Worm (Caenorhabditis elegans) whole organism, L1 larva: ENCODE results near the gene wrt-5.

Source experiments
- C34B4.2 ChIP-seq: sonication (generic microtip); optimal IDR thresholded peaks from 2 replicates; lab custom pipeline; 2017; ENCODE audit warnings: mild to moderate bottlenecking, missing genetic modification characterization, missing compliant biosample characterization
- aha-1 ChIP-seq: fragments of 150-350 bp; optimal IDR thresholded peaks from 2 replicates; lab custom pipeline; 2014; ENCODE audit warnings: missing biosample characterization, missing genetic modification characterization
- aly-2 ChIP-seq: fragments of 150-350 bp; optimal IDR thresholded peaks from 2 replicates; lab custom pipeline; 2014; ENCODE audit warnings: missing biosample characterization, missing genetic modification characterization
- ceh-63 ChIP-seq: fragments of 200-800 bp; sonication (Bioruptor generic); optimal IDR thresholded peaks from 2 replicates; lab custom pipeline; 2018; ENCODE audit warnings: mild to moderate bottlenecking, missing genetic modification characterization, missing compliant biosample characterization
- ceh-8 ChIP-seq: fragments of 200-800 bp; sonication (Bioruptor generic); optimal IDR thresholded peaks from 2 replicates; lab custom pipeline; 2018; ENCODE audit warnings: mild to moderate bottlenecking, missing genetic modification characterization, moderate library complexity, missing compliant biosample characterization
- ceh-82 ChIP-seq, 3 experiments: fragments of 150-350 bp in 1 of 3; sonication (generic microtip) in 2 of 3; optimal IDR thresholded peaks; 2 replicates each; lab custom pipeline; 2014 to 2017; ENCODE audit warnings: missing biosample characterization in 3 of 3, missing genetic modification characterization in 3 of 3
- ceh-88 ChIP-seq: fragments of 200-800 bp; sonication (Bioruptor generic); IDR thresholded peaks from 2 replicates; pipeline ENCODE4 v1.3.6; 2022; ENCODE audit warnings: missing genetic modification characterization, missing compliant biosample characterization
- ceh-90 ChIP-seq: sonication (generic microtip); optimal IDR thresholded peaks from 2 replicates; lab custom pipeline; 2016; ENCODE audit warnings: missing genetic modification characterization, missing compliant biosample characterization
- ces-1 ChIP-seq: fragments of 150-350 bp; optimal IDR thresholded peaks from 2 replicates; lab custom pipeline; 2014; ENCODE audit warnings: missing biosample characterization, missing genetic modification reagents, missing genetic modification characterization
- dpl-1 ChIP-seq, 3 experiments: fragments of 150-350 bp in 2 of 3; sonication (generic microtip) in 1 of 3; optimal IDR thresholded peaks; 2 replicates each; lab custom pipeline; 2014 to 2017; ENCODE audit warnings: missing biosample characterization in 3 of 3, missing genetic modification characterization in 3 of 3, missing genetic modification reagents in 3 of 3
- dsc-1 ChIP-seq: sonication (generic microtip); optimal IDR thresholded peaks from 2 replicates; lab custom pipeline; 2016; ENCODE audit warnings: mild to moderate bottlenecking, missing genetic modification characterization, missing compliant biosample characterization
- efl-1 ChIP-seq, 4 experiments: fragments of 150-350 bp; optimal IDR thresholded peaks in 3 of 4; peaks in 1 of 4; 1 replicate in 1 of 4; 2 replicates in 3 of 4; lab custom pipeline; 2014; ENCODE audit warnings: missing biosample characterization in 2 of 4, missing genetic modification characterization in 2 of 4, missing genetic modification reagents in 2 of 4
- efl-3 ChIP-seq: fragments of 200-800 bp; sonication (Bioruptor generic); optimal IDR thresholded peaks from 2 replicates; lab custom pipeline; 2018; ENCODE audit warnings: mild to moderate bottlenecking, missing genetic modification characterization, missing compliant biosample characterization
- egl-13 ChIP-seq: sonication (generic microtip); optimal IDR thresholded peaks from 2 replicates; lab custom pipeline; 2016; ENCODE audit warnings: missing genotype, missing genetic modification reagents, missing genetic modification characterization, missing compliant biosample characterization
- egl-27 ChIP-seq, 2 experiments: fragments of 150-350 bp in 1 of 2; sonication (generic microtip); optimal IDR thresholded peaks; 3 replicates each; lab custom pipeline; 2017 to 2018; ENCODE audit warnings: missing biosample characterization in 2 of 2, missing genetic modification characterization in 2 of 2, missing genetic modification reagents in 2 of 2
- elt-2 ChIP-seq: sonication (generic microtip); optimal IDR thresholded peaks from 2 replicates; lab custom pipeline; 2016; ENCODE audit warnings: missing genetic modification characterization, mild to moderate bottlenecking, inconsistent platforms, missing compliant biosample characterization, missing genetic modification reagents
- elt-3 ChIP-seq, 6 experiments: fragments of 150-350 bp in 1 of 6; sonication (generic microtip); optimal IDR thresholded peaks; 2 replicates each; lab custom pipeline; 2017 to 2018; ENCODE audit warnings: missing biosample characterization in 6 of 6, missing genetic modification characterization in 6 of 6, inconsistent platforms in 1 of 6
- ets-5 ChIP-seq: fragments of 200-800 bp; sonication (Bioruptor generic); IDR thresholded peaks from 2 replicates; pipeline ENCODE4 v1.3.6; 2022; ENCODE audit warnings: missing genetic modification characterization, missing compliant biosample characterization
- fkh-4 ChIP-seq: sonication (generic microtip); optimal IDR thresholded peaks from 2 replicates; lab custom pipeline; 2016; ENCODE audit warnings: missing compliant biosample characterization, missing genetic modification characterization, borderline replicate concordance
- fkh-8 ChIP-seq: sonication (generic microtip); optimal IDR thresholded peaks from 2 replicates; lab custom pipeline; 2016; ENCODE audit warnings: mild to moderate bottlenecking, missing genetic modification characterization, missing compliant biosample characterization
- fos-1 ChIP-seq: fragments of 150-350 bp; optimal IDR thresholded peaks from 2 replicates; lab custom pipeline; 2014; ENCODE audit warnings: missing biosample characterization, missing genetic modification characterization
- hlh-4 ChIP-seq: sonication (generic microtip); optimal IDR thresholded peaks from 2 replicates; lab custom pipeline; 2016; ENCODE audit warnings: mild to moderate bottlenecking, missing genetic modification characterization, missing compliant biosample characterization
- lin-15B ChIP-seq: fragments of 150-350 bp; sonication (generic microtip); optimal IDR thresholded peaks from 3 replicates; lab custom pipeline; 2014; ENCODE audit warnings: missing biosample characterization, missing genetic modification characterization
- lin-35 ChIP-seq, 2 experiments: fragments of 150-350 bp; optimal IDR thresholded peaks; 2 replicates each; lab custom pipeline; 2014; ENCODE audit warnings: missing biosample characterization in 2 of 2, missing genetic modification characterization in 2 of 2, missing genetic modification reagents in 2 of 2
- mab-9 ChIP-seq: fragments of 200-800 bp; sonication (Bioruptor generic); IDR thresholded peaks from 2 replicates; pipeline ENCODE4 v1.3.6; 2022; ENCODE audit warnings: missing genetic modification reagents, missing genetic modification characterization, missing compliant biosample characterization
- mef-2 ChIP-seq: fragments of 150-350 bp; optimal IDR thresholded peaks from 2 replicates; lab custom pipeline; 2014; ENCODE audit warnings: missing biosample characterization, missing genetic modification characterization
- mep-1 ChIP-seq: fragments of 150-350 bp; optimal IDR thresholded peaks from 2 replicates; lab custom pipeline; 2014; ENCODE audit warnings: missing biosample characterization, missing genetic modification characterization
- nhr-12 ChIP-seq: sonication (generic microtip); optimal IDR thresholded peaks from 2 replicates; lab custom pipeline; 2017; ENCODE audit warnings: missing biosample characterization, missing genetic modification characterization
- nhr-19 ChIP-seq: fragments of 200-800 bp; sonication (Bioruptor generic); conservative IDR thresholded peaks from 2 replicates; pipeline ENCODE4 v1.3.6; 2022; ENCODE audit warnings: missing genetic modification characterization, missing compliant biosample characterization
- nhr-237 ChIP-seq: fragments of 150-350 bp; optimal IDR thresholded peaks from 2 replicates; lab custom pipeline; 2014; ENCODE audit warnings: missing biosample characterization, missing genetic modification characterization
- nhr-28 ChIP-seq: fragments of 150-350 bp; optimal IDR thresholded peaks from 2 replicates; lab custom pipeline; 2014; ENCODE audit warnings: missing biosample characterization, missing genetic modification characterization
- nhr-76 ChIP-seq: sonication (generic microtip); optimal IDR thresholded peaks from 2 replicates; lab custom pipeline; 2017; ENCODE audit warnings: missing biosample characterization, missing genetic modification characterization
- nhr-77 ChIP-seq: fragments of 150-350 bp; optimal IDR thresholded peaks from 2 replicates; lab custom pipeline; 2014; ENCODE audit warnings: missing biosample characterization, missing genetic modification characterization
- nhr-90 ChIP-seq: sonication (generic microtip); optimal IDR thresholded peaks from 2 replicates; lab custom pipeline; 2016; ENCODE audit warnings: mild to moderate bottlenecking, missing genetic modification characterization, missing compliant biosample characterization; ENCODE audit not compliant: poor library complexity
- pag-3 ChIP-seq: sonication (generic microtip); optimal IDR thresholded peaks from 2 replicates; lab custom pipeline; 2017; ENCODE audit warnings: missing genetic modification characterization, mild to moderate bottlenecking, missing compliant biosample characterization, antibody characterized with exemption, borderline replicate concordance; ENCODE audit not compliant: insufficient read depth
- pax-3 ChIP-seq: fragments of 200-800 bp; sonication (Bioruptor generic); optimal IDR thresholded peaks from 2 replicates; lab custom pipeline; 2018; ENCODE audit warnings: mild to moderate bottlenecking, missing genetic modification characterization, moderate library complexity, missing compliant biosample characterization
- pqm-1 ChIP-seq: sonication (generic microtip); optimal IDR thresholded peaks from 3 replicates; lab custom pipeline; 2017; ENCODE audit warnings: missing biosample characterization, missing genetic modification characterization
- rnt-1 ChIP-seq: sonication (generic microtip); optimal IDR thresholded peaks from 2 replicates; lab custom pipeline; 2016; ENCODE audit warnings: mild to moderate bottlenecking, missing genetic modification characterization, moderate library complexity, missing compliant biosample characterization
- skn-1 ChIP-seq: fragments of 150-350 bp; optimal IDR thresholded peaks from 2 replicates; lab custom pipeline; 2014; ENCODE audit warnings: missing biosample characterization, missing genetic modification characterization
- sptf-1 ChIP-seq: fragments of 150-350 bp; optimal IDR thresholded peaks from 2 replicates; lab custom pipeline; 2014; ENCODE audit warnings: missing biosample characterization, missing genetic modification characterization
- sup-37 ChIP-seq: fragments of 200-800 bp; sonication (Bioruptor generic); optimal IDR thresholded peaks from 2 replicates; lab custom pipeline; 2018; ENCODE audit warnings: mild to moderate bottlenecking, missing genetic modification characterization, missing compliant biosample characterization
- swsn-7 ChIP-seq: sonication (generic microtip); optimal IDR thresholded peaks from 2 replicates; lab custom pipeline; 2016; ENCODE audit warnings: missing genetic modification characterization, missing compliant biosample characterization
- tbx-2 ChIP-seq: sonication (generic microtip); optimal IDR thresholded peaks from 2 replicates; lab custom pipeline; 2016; ENCODE audit warnings: missing genetic modification characterization, missing compliant biosample characterization
- tlp-1 ChIP-seq: fragments of 150-350 bp; optimal IDR thresholded peaks from 2 replicates; lab custom pipeline; 2014; ENCODE audit warnings: missing biosample characterization, missing genetic modification characterization
- unc-130 ChIP-seq: fragments of 150-350 bp; optimal IDR thresholded peaks from 2 replicates; lab custom pipeline; 2017; ENCODE audit warnings: missing biosample characterization, missing genetic modification characterization, inconsistent platforms
- unc-30 ChIP-seq: sonication (generic microtip); optimal IDR thresholded peaks from 2 replicates; lab custom pipeline; 2017; ENCODE audit warnings: missing biosample characterization, missing genetic modification characterization
- unc-86 ChIP-seq: sonication (generic microtip); optimal IDR thresholded peaks from 2 replicates; lab custom pipeline; 2016; ENCODE audit warnings: missing genetic modification characterization, missing compliant biosample characterization
- unc-98 ChIP-seq: fragments of 200-800 bp; sonication (Bioruptor generic); IDR thresholded peaks from 2 replicates; pipeline ENCODE4 v1.3.6; 2022; ENCODE audit warnings: missing genetic modification characterization, missing compliant biosample characterization
- vab-15 ChIP-seq: sonication (generic microtip); optimal IDR thresholded peaks from 2 replicates; lab custom pipeline; 2017; ENCODE audit warnings: missing genotype, mild to moderate bottlenecking, missing genetic modification characterization, missing compliant biosample characterization
- xbp-1 ChIP-seq: sonication (generic microtip); optimal IDR thresholded peaks from 2 replicates; lab custom pipeline; 2016; ENCODE audit warnings: missing genetic modification characterization, missing compliant biosample characterization
- zip-4 ChIP-seq: fragments of 200-800 bp; sonication (Bioruptor generic); optimal IDR thresholded peaks from 2 replicates; lab custom pipeline; 2018; ENCODE audit warnings: mild to moderate bottlenecking, missing genetic modification characterization, moderate library complexity, missing compliant biosample characterization
- ztf-11 ChIP-seq, 2 experiments: sonication (generic microtip); optimal IDR thresholded peaks; 2 replicates each; lab custom pipeline; 2016 to 2017; ENCODE audit warnings: missing genetic modification characterization in 2 of 2, missing biosample characterization in 1 of 2, missing compliant biosample characterization in 1 of 2

The wrt-5 gene

ce11 chrIV:4042274-4042673 is 9.2 kb downstream of the wrt-5 start, which contains the start of gene cdc-73:
TSS of gene cdc-73 (plus strand) at chrIV:4042575.
- TF ChIP-seq elt-3 (tag; optimal IDR thresholded peaks at IDR 0.05; lab: Kevin White, UChicago) (peak in 1 of 6 experiments; percentile 39), pag-3 (tag; lab: Kevin White, UChicago) (no peak), unc-98 (GFP tag; lab: Robert Waterston, UW) (0 out of 2 replicates have a peak, but pooled peaks have one; percentile 37), C34B4.2 (tag; lab: Kevin White, UChicago) (no peak), nhr-19 (peak; percentile 46), aly-2 (tag; lab: Kevin White, UChicago) (no peak), nhr-77 (tag; lab: Kevin White, UChicago) (no peak), sptf-1 (tag; lab: Kevin White, UChicago) (no peak), ztf-11 (tag; optimal IDR thresholded peaks at IDR 0.05; lab: Kevin White, UChicago) (peak in 1 of 2 experiments; percentile 63), pax-3 (tag; lab: Kevin White, UChicago) (no peak), ceh-63 (GFP tag; lab: Kevin White, UChicago) (no peak), mef-2 (tag; lab: Kevin White, UChicago) (no peak), unc-86 (tag; lab: Kevin White, UChicago) (peak; percentile 29), nhr-237 (tag; lab: Kevin White, UChicago) (no peak), egl-27 (tag; optimal IDR thresholded peaks at IDR 0.05; lab: Kevin White, UChicago) (no peak), mep-1 (peak; percentile 64), ceh-90 (tag; lab: Kevin White, UChicago) (peak; percentile 87), zip-4 (no peak), lin-35 (GFP tag; optimal IDR thresholded peaks at IDR 0.05; lab: Kevin White, UChicago) (peak; percentile 94), aha-1 (no peak), nhr-28 (tag; lab: Kevin White, UChicago) (no peak), tbx-2 (tag; lab: Kevin White, UChicago) (peak; percentile 72), efl-3 (GFP tag; lab: Kevin White, UChicago) (no peak), unc-130 (tag; lab: Kevin White, UChicago) (no peak), swsn-7 (tag; lab: Kevin White, UChicago) (peak; percentile 52), unc-30 (no peak), vab-15 (tag; lab: Kevin White, UChicago) (no peak), ceh-82 (tag; optimal IDR thresholded peaks at IDR 0.05; lab: Kevin White, UChicago) (peak; percentile 22 to 58 (median 25)), hlh-4 (tag; lab: Kevin White, UChicago) (no peak), egl-13 (tag; lab: Kevin White, UChicago) (peak; percentile 26), ceh-8 (GFP tag; lab: Kevin White, UChicago) (no peak), dsc-1 (tag; lab: Kevin White, UChicago) (peak; percentile 63), fos-1 (tag; lab: Kevin White, UChicago) (peak; percentile 12), xbp-1 (peak; percentile 54), pqm-1 (tag; lab: Kevin White, UChicago) (no peak), mab-9 (GFP tag; lab: Robert Waterston, UW) (0 out of 2 replicates have a peak, but pooled peaks have one; percentile 21), skn-1 (no peak), fkh-4 (tag; lab: Kevin White, UChicago) (peak; percentile 53), lin-15B (tag; lab: Kevin White, UChicago) (peak; percentile 25), fkh-8 (tag; lab: Kevin White, UChicago) (peak; percentile 15), sup-37 (GFP tag; lab: Kevin White, UChicago) (no peak), tlp-1 (tag; lab: Kevin White, UChicago) (no peak), ces-1 (GFP tag; lab: Kevin White, UChicago) (no peak), efl-1 (optimal IDR thresholded peaks at IDR 0.05; lab: Kevin White, UChicago) (peak; percentile 93 to 94), efl-1 (GFP tag; optimal IDR thresholded peaks at IDR 0.05 in 1 of 2; lab: Kevin White, UChicago) (peak; percentile 92 to 99), ceh-88 (GFP tag; lab: Robert Waterston, UW) (no peak), nhr-12 (tag; lab: Kevin White, UChicago) (no peak), elt-2 (tag; lab: Kevin White, UChicago) (no peak), dpl-1 (GFP tag; optimal IDR thresholded peaks at IDR 0.05; lab: Kevin White, UChicago) (peak; percentile 89 to 93 (median 91)), rnt-1 (tag; lab: Kevin White, UChicago) (peak; percentile 94), nhr-76 (tag; lab: Kevin White, UChicago) (no peak), nhr-90 (tag; lab: Kevin White, UChicago) (peak; percentile 70), ets-5 (GFP tag; lab: Robert Waterston, UW) (no peak)
